Fruit fly (Drosophila melanogaster) whole organism, embryonic: ENCODE results near the gene CG7953.
A peak's percentile ranks its signal among the peaks of the same experiment; 100 is the strongest.

Experiments
- ATbp ChIP-seq: fragments of 200-800 bp; sonication (Bioruptor generic); optimal IDR thresholded peaks from 2 replicates; lab custom pipeline; 2017; ENCODE audit warnings: missing biosample characterization, mild to moderate bottlenecking, missing genetic modification characterization, missing genetic modification reagents
- Atf-2 ChIP-seq: fragments of 200-800 bp; sonication (Bioruptor generic); optimal IDR thresholded peaks from 2 replicates; lab custom pipeline; 2016; ENCODE audit warnings: missing biosample characterization, missing genetic modification characterization
- Atf3 ChIP-seq: fragments of 200-800 bp; sonication (Bioruptor generic); optimal IDR thresholded peaks from 3 replicates; lab custom pipeline; 2016; ENCODE audit warnings: missing biosample characterization, missing genetic modification characterization
- Bgb ChIP-seq: fragments of 200-800 bp; sonication (Bioruptor generic); IDR thresholded peaks from 2 replicates; pipeline ENCODE4 v1.3.6; 2022; ENCODE audit warnings: missing biosample characterization, missing genetic modification characterization; ENCODE audit not compliant: partially characterized antibody
- Blimp-1 ChIP-seq: fragments of 200-800 bp; sonication (Bioruptor generic); optimal IDR thresholded peaks from 3 replicates; lab custom pipeline; 2018; ENCODE audit warnings: missing biosample characterization, missing genetic modification characterization, mild to moderate bottlenecking, moderate library complexity, missing genetic modification reagents
- BtbVII ChIP-seq: fragments of 200-800 bp; sonication (Bioruptor generic); optimal IDR thresholded peaks from 3 replicates; lab custom pipeline; 2017; ENCODE audit warnings: missing biosample characterization, mild to moderate bottlenecking, missing genetic modification characterization
- CG11456 ChIP-seq: fragments of 200-800 bp; sonication (Bioruptor generic); IDR thresholded peaks from 3 replicates; pipeline ENCODE4 v1.3.6; 2022; ENCODE audit warnings: missing biosample characterization, missing genetic modification characterization
- CG12236 ChIP-seq: fragments of 200-800 bp; sonication (Bioruptor generic); optimal IDR thresholded peaks from 2 replicates; lab custom pipeline; 2016; ENCODE audit warnings: missing biosample characterization, missing genetic modification characterization
- CG13424 ChIP-seq: fragments of 200-800 bp; sonication (Bioruptor generic); optimal IDR thresholded peaks from 2 replicates; lab custom pipeline; 2019; ENCODE audit warnings: missing biosample characterization, mild to moderate bottlenecking, missing genetic modification characterization, moderate library complexity
- CG13624 ChIP-seq: fragments of 200-800 bp; sonication (Bioruptor generic); optimal IDR thresholded peaks from 2 replicates; lab custom pipeline; 2016; ENCODE audit warnings: missing biosample characterization, missing genetic modification characterization
- CG14710 ChIP-seq: fragments of 200-800 bp; sonication (Bioruptor generic); optimal IDR thresholded peaks from 3 replicates; lab custom pipeline; 2019; ENCODE audit warnings: missing biosample characterization, mild to moderate bottlenecking, missing genetic modification characterization, moderate library complexity
- CG16813 ChIP-seq: fragments of 200-800 bp; sonication (Bioruptor generic); IDR thresholded peaks from 3 replicates; pipeline ENCODE4 v1.3.6; 2022; ENCODE audit warnings: missing biosample characterization, missing genetic modification characterization; ENCODE audit not compliant: partially characterized antibody
- CG17359 ChIP-seq: fragments of 200-800 bp; sonication (Bioruptor generic); optimal IDR thresholded peaks from 3 replicates; lab custom pipeline; 2018; ENCODE audit warnings: missing biosample characterization, mild to moderate bottlenecking, missing genetic modification characterization, moderate library complexity
- CG17802 ChIP-seq: fragments of 200-800 bp; sonication (Bioruptor generic); optimal IDR thresholded peaks from 2 replicates; lab custom pipeline; 2018; ENCODE audit warnings: missing biosample characterization, mild to moderate bottlenecking, missing genetic modification characterization, moderate library complexity
- CG2120 ChIP-seq: fragments of 200-800 bp; sonication (Bioruptor generic); optimal IDR thresholded peaks from 3 replicates; lab custom pipeline; 2016; ENCODE audit warnings: missing biosample characterization, missing genetic modification characterization
- CG32532 ChIP-seq: fragments of 200-800 bp; sonication (Bioruptor generic); IDR thresholded peaks from 2 replicates; pipeline ENCODE4 v1.3.6; 2022; ENCODE audit warnings: missing biosample characterization, missing genetic modification characterization
- CG32767 ChIP-seq: fragments of 200-800 bp; sonication (Bioruptor generic); IDR thresholded peaks from 2 replicates; pipeline ENCODE4 v1.3.6; 2022; ENCODE audit warnings: missing biosample characterization, missing genetic modification characterization
- CG3281 ChIP-seq: fragments of 200-800 bp; sonication (Bioruptor generic); optimal IDR thresholded peaks from 3 replicates; lab custom pipeline; 2017; ENCODE audit warnings: missing biosample characterization, mild to moderate bottlenecking, missing genetic modification characterization
- CG3407 ChIP-seq: fragments of 200-800 bp; sonication (Bioruptor generic); optimal IDR thresholded peaks from 2 replicates; lab custom pipeline; 2018; ENCODE audit warnings: missing biosample characterization, mild to moderate bottlenecking, missing genetic modification characterization
- CG34422 ChIP-seq: fragments of 200-800 bp; sonication (Bioruptor generic); IDR thresholded peaks from 3 replicates; pipeline ENCODE4 v1.3.6; 2022; ENCODE audit warnings: missing biosample characterization, missing genetic modification characterization
- CG4424 ChIP-seq: fragments of 200-800 bp; sonication (Bioruptor generic); optimal IDR thresholded peaks from 3 replicates; lab custom pipeline; 2016; ENCODE audit warnings: missing biosample characterization, missing genetic modification characterization
- CG7357 ChIP-seq: fragments of 200-800 bp; sonication (Bioruptor generic); IDR thresholded peaks from 3 replicates; pipeline ENCODE4 v1.3.6; 2022; ENCODE audit warnings: missing biosample characterization, missing genetic modification characterization
- CG7556 ChIP-seq: fragments of 200-800 bp; sonication (Bioruptor generic); optimal IDR thresholded peaks from 2 replicates; lab custom pipeline; 2017; ENCODE audit warnings: missing biosample characterization, mild to moderate bottlenecking, missing genetic modification characterization
- Doc3 ChIP-seq: fragments of 200-800 bp; sonication (Bioruptor generic); IDR thresholded peaks from 3 replicates; pipeline ENCODE4 v1.3.6; 2022; ENCODE audit warnings: missing biosample characterization, missing genetic modification characterization; ENCODE audit not compliant: partially characterized antibody
- ERR ChIP-seq: fragments of 200-800 bp; sonication (Bioruptor generic); optimal IDR thresholded peaks from 2 replicates; lab custom pipeline; 2016; ENCODE audit warnings: missing biosample characterization, missing genetic modification characterization
- H15 ChIP-seq: fragments of 200-800 bp; sonication (Bioruptor generic); IDR thresholded peaks from 3 replicates; pipeline ENCODE4 v1.3.6; 2022; ENCODE audit warnings: missing biosample characterization, missing genetic modification characterization
- Hmr ChIP-seq: fragments of 200-800 bp; sonication (Bioruptor generic); optimal IDR thresholded peaks from 3 replicates; lab custom pipeline; 2017; ENCODE audit warnings: mild to moderate bottlenecking, missing biosample characterization, missing genetic modification reagents, missing genetic modification characterization
- Six4 ChIP-seq: fragments of 200-800 bp; sonication (Bioruptor generic); optimal IDR thresholded peaks from 2 replicates; lab custom pipeline; 2016; ENCODE audit warnings: missing biosample characterization, missing genetic modification characterization
- Stat92E ChIP-seq, 3 experiments: fragments of >200 bp in 2 of 3; fragments of 200-800 bp in 1 of 3; sonication (Bioruptor generic) in 1 of 3; optimal IDR thresholded peaks; 2 replicates each; lab custom pipeline; 2017 to 2019; ENCODE audit warnings: missing biosample characterization in 3 of 3, missing genetic modification characterization in 3 of 3, mild to moderate bottlenecking in 1 of 3, moderate library complexity in 1 of 3
- bcd ChIP-seq: fragments of 200-800 bp; sonication (Bioruptor generic); optimal IDR thresholded peaks from 2 replicates; lab custom pipeline; 2017; ENCODE audit warnings: missing biosample characterization, mild to moderate bottlenecking, missing genetic modification characterization
- chif ChIP-seq, 2 experiments: fragments of 200-800 bp; sonication (Bioruptor generic); optimal IDR thresholded peaks; 3 replicates each; lab custom pipeline; 2016; ENCODE audit warnings: missing biosample characterization in 2 of 2, missing genetic modification characterization in 2 of 2
- da ChIP-seq: fragments of 200-800 bp; sonication (Bioruptor generic); optimal IDR thresholded peaks from 2 replicates; lab custom pipeline; 2016; ENCODE audit warnings: missing biosample characterization, missing genetic modification characterization
- disco-r ChIP-seq: fragments of 200-800 bp; sonication (Bioruptor generic); optimal IDR thresholded peaks from 2 replicates; lab custom pipeline; 2016; ENCODE audit warnings: missing biosample characterization, missing genetic modification characterization
- eve ChIP-seq, 2 experiments: fragments of >200 bp; optimal IDR thresholded peaks; 2 replicates each; lab custom pipeline; 2017; ENCODE audit warnings: missing biosample characterization in 2 of 2, missing genetic modification characterization in 2 of 2
- fd96Cb ChIP-seq: fragments of 200-800 bp; sonication (Bioruptor generic); optimal IDR thresholded peaks from 2 replicates; lab custom pipeline; 2018; ENCODE audit warnings: missing biosample characterization, mild to moderate bottlenecking, missing genetic modification characterization, moderate library complexity
- ftz-f1 ChIP-seq: fragments of 200-800 bp; sonication (Bioruptor generic); optimal IDR thresholded peaks from 2 replicates; lab custom pipeline; 2016; ENCODE audit warnings: missing biosample characterization, missing genetic modification characterization
- gem ChIP-seq: fragments of 200-800 bp; sonication (Bioruptor generic); optimal IDR thresholded peaks from 2 replicates; lab custom pipeline; 2019; ENCODE audit warnings: missing biosample characterization, mild to moderate bottlenecking, missing genetic modification characterization, moderate library complexity
- kni ChIP-seq: fragments of 200-800 bp; sonication (Bioruptor generic); optimal IDR thresholded peaks from 3 replicates; lab custom pipeline; 2017; ENCODE audit warnings: mild to moderate bottlenecking, missing biosample characterization, missing genetic modification reagents, missing genetic modification characterization
- lab ChIP-seq: fragments of 200-800 bp; sonication (Bioruptor generic); optimal IDR thresholded peaks from 3 replicates; lab custom pipeline; 2017; ENCODE audit warnings: missing biosample characterization, missing genetic modification characterization, mild to moderate bottlenecking, moderate library complexity, missing genetic modification reagents
- lmd ChIP-seq: fragments of 200-800 bp; sonication (Bioruptor generic); IDR thresholded peaks from 2 replicates; pipeline ENCODE4 v1.3.6; 2022; ENCODE audit warnings: missing biosample characterization, missing genetic modification characterization
- otp ChIP-seq: fragments of 200-800 bp; sonication (Bioruptor generic); IDR thresholded peaks from 3 replicates; pipeline ENCODE4, ENCODE4 v1.3.6; 2022; ENCODE audit warnings: missing biosample characterization, missing genetic modification characterization
- phol ChIP-seq: fragments of 200-800 bp; sonication (Bioruptor generic); optimal IDR thresholded peaks from 3 replicates; lab custom pipeline; 2018; ENCODE audit warnings: missing biosample characterization, mild to moderate bottlenecking, missing genetic modification characterization, moderate library complexity
- row ChIP-seq: fragments of 200-800 bp; sonication (Bioruptor generic); IDR thresholded peaks from 3 replicates; pipeline ENCODE4 v1.3.6; 2022; ENCODE audit warnings: missing biosample characterization, missing genetic modification characterization
- sc ChIP-seq, 3 experiments: fragments of >200 bp in 2 of 3; fragments of 200-800 bp in 1 of 3; sonication (Bioruptor generic) in 1 of 3; optimal IDR thresholded peaks; 2 replicates in 2 of 3; 3 replicates in 1 of 3; lab custom pipeline; 2017; ENCODE audit warnings: mild to moderate bottlenecking in 1 of 3, missing biosample characterization in 1 of 3, missing genetic modification characterization in 1 of 3, missing genetic modification reagents in 1 of 3
- seq ChIP-seq: fragments of 200-800 bp; sonication (Bioruptor generic); IDR thresholded peaks from 2 replicates; pipeline ENCODE4 v1.3.6; 2022; ENCODE audit warnings: missing biosample characterization, missing genetic modification characterization
- sug ChIP-seq: fragments of 200-800 bp; optimal IDR thresholded peaks from 2 replicates; lab custom pipeline; 2019; ENCODE audit warnings: missing biosample characterization, mild to moderate bottlenecking, missing genetic modification characterization, moderate library complexity
- tna ChIP-seq: fragments of 200-800 bp; sonication (Bioruptor generic); IDR thresholded peaks from 2 replicates; pipeline ENCODE4 v1.3.6; 2022; ENCODE audit warnings: missing biosample characterization, missing genetic modification characterization; ENCODE audit not compliant: partially characterized antibody
- trem ChIP-seq: fragments of 200-800 bp; optimal IDR thresholded peaks from 3 replicates; lab custom pipeline; 2019; ENCODE audit warnings: missing biosample characterization, mild to moderate bottlenecking, missing genetic modification characterization, moderate library complexity
- zf30C ChIP-seq: fragments of 200-800 bp; sonication (Bioruptor generic); optimal IDR thresholded peaks from 3 replicates; lab custom pipeline; 2018; ENCODE audit warnings: missing biosample characterization, mild to moderate bottlenecking, missing genetic modification characterization
- zfh1 ChIP-seq: fragments of 200-800 bp; sonication (Bioruptor generic); IDR thresholded peaks from 3 replicates; pipeline ENCODE4 v1.3.6; 2022; ENCODE audit warnings: missing biosample characterization, missing genetic modification characterization

Gene CG7953

dm6 chr2L:13876698-13877097, 29.0 kb downstream of the CG7953 start (continued):
- TF ChIP-seq sc (optimal IDR thresholded peaks at IDR 0.05; lab: Kevin White, UChicago), result no peak
- TF ChIP-seq sc (GFP tag; optimal IDR thresholded peaks at IDR 0.05; lab: Kevin White, UChicago), result peak; percentile 35
- TF ChIP-seq CG11456 (GFP tag; lab: Robert Waterston, UW), result no peak
- TF ChIP-seq lab (GFP tag; lab: Kevin White, UChicago), result peak; percentile 18
- TF ChIP-seq Doc3 (GFP tag; lab: Robert Waterston, UW), result no peak
- peak; percentile 40; the same call in 2 of the 3 replicates for TF ChIP-seq row
- peak; percentile 27 for TF ChIP-seq fd96Cb
- TF ChIP-seq disco-r (GFP tag; lab: Kevin White, UChicago), result no peak
- TF ChIP-seq tna, result no peak
- peak; percentile 39 for TF ChIP-seq trem
- TF ChIP-seq Hmr (GFP tag; lab: Kevin White, UChicago), result no peak
- TF ChIP-seq gem, result peak; percentile 73
- no peak for TF ChIP-seq Bgb (GFP tag; lab: Robert Waterston, UW)
- no peak for TF ChIP-seq CG3281
- TF ChIP-seq chif (GFP tag; optimal IDR thresholded peaks at IDR 0.05; lab: Kevin White, UChicago), result peak in 1 of 2 experiments; percentile 3
- TF ChIP-seq Stat92E (GFP tag; optimal IDR thresholded peaks at IDR 0.05; lab: Kevin White, UChicago), result no peak
- TF ChIP-seq ATbp, result peak; percentile 42
- TF ChIP-seq CG12236 (GFP tag; lab: Kevin White, UChicago), result no peak
- no peak for TF ChIP-seq Atf-2 (GFP tag; lab: Kevin White, UChicago)
- TF ChIP-seq otp (GFP tag; lab: Robert Waterston, UW), result no peak
- TF ChIP-seq CG3407, result peak; percentile 24
- TF ChIP-seq CG14710 (tag; lab: Kevin White, UChicago), result peak; percentile 60
- TF ChIP-seq lmd (GFP tag; lab: Robert Waterston, UW), result peak; percentile 22; the same call in 1 of the 2 replicates
- TF ChIP-seq CG13424 (tag; lab: Kevin White, UChicago), result peak; percentile 57
- no peak for TF ChIP-seq CG17802 (tag; lab: Kevin White, UChicago)
- no peak for TF ChIP-seq Six4 (GFP tag; lab: Kevin White, UChicago)
- TF ChIP-seq CG34422 (GFP tag; lab: Robert Waterston, UW), result no peak
- TF ChIP-seq CG17359 (tag; lab: Kevin White, UChicago), result peak; percentile 25
- TF ChIP-seq CG32532 (GFP tag; lab: Robert Waterston, UW), result no peak
- TF ChIP-seq kni (GFP tag; lab: Kevin White, UChicago), result no peak
- no peak for TF ChIP-seq BtbVII (GFP tag; lab: Kevin White, UChicago)
- TF ChIP-seq da (GFP tag; lab: Kevin White, UChicago), result no peak
- no peak for TF ChIP-seq CG16813 (GFP tag; lab: Robert Waterston, UW)
- no peak for TF ChIP-seq H15 (GFP tag; lab: Robert Waterston, UW)
- 0 out of 3 replicates have a peak, but pooled peaks have one; percentile 30 for TF ChIP-seq zfh1
- TF ChIP-seq CG32767 (GFP tag; lab: Robert Waterston, UW), result no peak
- TF ChIP-seq Atf3 (GFP tag; lab: Kevin White, UChicago), result no peak
- TF ChIP-seq bcd (GFP tag; lab: Kevin White, UChicago), result peak; percentile 34
- no peak for TF ChIP-seq CG2120 (GFP tag; lab: Kevin White, UChicago)
- TF ChIP-seq ERR (GFP tag; lab: Kevin White, UChicago), result no peak
- TF ChIP-seq zf30C (GFP tag; lab: Kevin White, UChicago), result peak; percentile 39
- no peak for TF ChIP-seq CG7357 (GFP tag; lab: Robert Waterston, UW)
- TF ChIP-seq seq (GFP tag; lab: Robert Waterston, UW), result no peak
- TF ChIP-seq CG7556 (GFP tag; lab: Kevin White, UChicago), result peak; percentile 67
- TF ChIP-seq CG4424, result peak; percentile 33
- TF ChIP-seq eve (GFP tag; optimal IDR thresholded peaks at IDR 0.05; lab: Kevin White, UChicago), result peak in 1 of 2 experiments; percentile 51
- TF ChIP-seq Blimp-1, result peak; percentile 61
- no peak for TF ChIP-seq ftz-f1 (GFP tag; lab: Kevin White, UChicago)
- TF ChIP-seq phol (tag; lab: Kevin White, UChicago), result peak; percentile 65
- TF ChIP-seq sug, result no peak
- TF ChIP-seq CG13624 (GFP tag; lab: Kevin White, UChicago), result no peak
